Fruit fly (Drosophila melanogaster): ENCODE data around the gene mRpL44.

DNA sequence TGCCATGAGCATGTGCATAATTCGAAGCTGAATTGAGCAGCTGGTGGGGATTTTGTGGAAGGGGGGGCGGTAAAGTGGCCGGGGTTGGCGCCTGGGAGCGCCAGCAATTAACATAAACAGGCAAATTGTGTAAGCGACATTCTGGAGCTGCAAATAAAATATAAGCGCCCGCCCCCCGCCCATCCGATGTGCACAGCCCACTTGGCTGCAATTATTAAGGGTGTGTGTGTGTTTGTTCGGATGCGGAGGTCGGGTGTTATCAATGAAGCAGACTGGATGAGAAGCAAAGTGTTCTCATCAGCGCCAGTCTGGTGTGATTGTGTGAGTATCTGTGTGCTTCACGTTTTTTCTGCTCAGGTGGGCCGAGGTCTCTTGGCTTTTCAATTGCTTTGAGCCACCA, 49.4 kb upstream of the mRpL44 start:
- TF ChIP-seq CG4496 (GFP tag; IDR thresholded peaks at IDR 0.05): no peak
- no peak for TF ChIP-seq Pif1B (GFP tag; optimal IDR thresholded peaks at IDR 0.05)
